Worm (Caenorhabditis elegans) whole organism, L4 larva: ENCODE results near the gene gcy-29.

Source experiments
- D1046.2 ChIP-seq: fragments of 200-800 bp; sonication (Bioruptor generic); IDR thresholded peaks from 2 replicates; pipeline ENCODE4 v1.3.6; 2022; ENCODE audit warnings: missing genetic modification characterization, missing compliant biosample characterization
- F10B5.3 ChIP-seq: sonication (generic microtip); optimal IDR thresholded peaks from 2 replicates; lab custom pipeline; 2016; ENCODE audit warnings: mild to moderate bottlenecking, missing genetic modification characterization, missing compliant biosample characterization
- R02D3.7 ChIP-seq: fragments of 150-350 bp; sonication (generic microtip); optimal IDR thresholded peaks from 3 replicates; lab custom pipeline; 2014; ENCODE audit warnings: missing biosample characterization, missing genetic modification characterization
- T20F7.1 ChIP-seq: fragments of 200-800 bp; sonication (Bioruptor generic); optimal IDR thresholded peaks from 2 replicates; lab custom pipeline; 2018; ENCODE audit warnings: mild to moderate bottlenecking, missing genetic modification characterization, missing compliant biosample characterization
- aha-1 ChIP-seq: fragments of 150-350 bp; peaks from one replicate; lab custom pipeline; 2014; ENCODE audit warnings: missing biosample characterization, missing genetic modification characterization
- aly-2 ChIP-seq: sonication (generic microtip); optimal IDR thresholded peaks from 2 replicates; lab custom pipeline; 2018; ENCODE audit warnings: missing biosample characterization, missing genetic modification characterization
- ceh-44 ChIP-seq: fragments of 200-800 bp; sonication (Bioruptor generic); IDR thresholded peaks from 2 replicates; pipeline ENCODE4 v1.3.6; 2022; ENCODE audit warnings: missing genetic modification reagents, missing genetic modification characterization, missing compliant biosample characterization
- ceh-82 ChIP-seq: sonication (generic microtip); optimal IDR thresholded peaks from 2 replicates; lab custom pipeline; 2017; ENCODE audit warnings: missing biosample characterization, missing genetic modification characterization
- cey-2 ChIP-seq: sonication (generic microtip); optimal IDR thresholded peaks from 3 replicates; lab custom pipeline; 2017; ENCODE audit warnings: missing genetic modification characterization, mild to moderate bottlenecking, missing compliant biosample characterization, antibody characterized with exemption, borderline replicate concordance; ENCODE audit not compliant: insufficient read depth
- daf-16 ChIP-seq, 3 experiments: sonication (generic microtip); optimal IDR thresholded peaks; 2 replicates each; lab custom pipeline; 2016 to 2017; ENCODE audit warnings: missing genetic modification characterization in 3 of 3, missing genetic modification reagents in 3 of 3, mild to moderate bottlenecking in 2 of 3, missing compliant biosample characterization in 2 of 3, missing biosample characterization in 1 of 3, moderate library complexity in 1 of 3
- daf-19 ChIP-seq: fragments of 200-800 bp; sonication (Bioruptor generic); conservative IDR thresholded peaks from 2 replicates; pipeline ENCODE4 v1.3.6; 2022; ENCODE audit warnings: missing genetic modification characterization, missing compliant biosample characterization
- daf-8 ChIP-seq: fragments of 200-800 bp; sonication (Bioruptor generic); IDR thresholded peaks from 2 replicates; pipeline ENCODE4 v1.3.6; 2022; ENCODE audit warnings: missing genetic modification characterization, missing compliant biosample characterization
- dmd-6 ChIP-seq: fragments of 200-800 bp; sonication (Bioruptor generic); IDR thresholded peaks from 2 replicates; pipeline ENCODE4 v1.3.6; 2022; ENCODE audit warnings: missing genetic modification reagents, missing genetic modification characterization, missing compliant biosample characterization
- dmd-8 ChIP-seq: fragments of 200-800 bp; sonication (Bioruptor generic); IDR thresholded peaks from 2 replicates; pipeline ENCODE4 v1.3.6; 2022; ENCODE audit warnings: missing genetic modification characterization, missing compliant biosample characterization
- dpl-1 ChIP-seq: fragments of 150-350 bp; optimal IDR thresholded peaks from 2 replicates; lab custom pipeline; 2014; ENCODE audit warnings: missing biosample characterization, missing genetic modification reagents, missing genetic modification characterization
- dve-1 ChIP-seq: sonication (generic microtip); optimal IDR thresholded peaks from 2 replicates; lab custom pipeline; 2017; ENCODE audit warnings: antibody characterized with exemption, mild to moderate bottlenecking, missing genetic modification characterization, missing compliant biosample characterization; ENCODE audit not compliant: insufficient read depth
- egl-27 ChIP-seq: sonication (generic microtip); optimal IDR thresholded peaks from 3 replicates; lab custom pipeline; 2017; ENCODE audit warnings: missing biosample characterization, missing genetic modification reagents, missing genetic modification characterization
- hmg-1.1 ChIP-seq: fragments of 200-800 bp; sonication (Bioruptor generic); IDR thresholded peaks from 2 replicates; pipeline ENCODE4 v1.3.6; 2022; ENCODE audit warnings: missing genetic modification reagents, missing genetic modification characterization, missing compliant biosample characterization
- jun-1 ChIP-seq: fragments of 150-350 bp; optimal IDR thresholded peaks from 2 replicates; lab custom pipeline; 2014; ENCODE audit warnings: missing biosample characterization, missing genetic modification reagents, missing genetic modification characterization
- lin-13 ChIP-seq: fragments of 150-350 bp; optimal IDR thresholded peaks from 2 replicates; lab custom pipeline; 2014; ENCODE audit warnings: missing biosample characterization, missing genetic modification reagents, missing genetic modification characterization
- lin-15B ChIP-seq: fragments of 150-350 bp; sonication (generic microtip); optimal IDR thresholded peaks from 3 replicates; lab custom pipeline; 2014; ENCODE audit warnings: missing biosample characterization, missing genetic modification characterization
- lin-39 ChIP-seq: fragments of 150-350 bp; optimal IDR thresholded peaks from 2 replicates; lab custom pipeline; 2014; ENCODE audit warnings: missing biosample characterization, missing genetic modification reagents, missing genetic modification characterization
- lir-3 ChIP-seq: sonication (generic microtip); optimal IDR thresholded peaks from 2 replicates; lab custom pipeline; 2016; ENCODE audit warnings: mild to moderate bottlenecking, missing genetic modification characterization, missing compliant biosample characterization
- madf-5 ChIP-seq, 2 experiments: fragments of 200-800 bp; sonication (Bioruptor generic); IDR thresholded peaks; 2 replicates each; pipeline ENCODE4 v1.3.6; 2022; ENCODE audit warnings: missing compliant biosample characterization in 2 of 2, missing genetic modification characterization in 2 of 2
- mdl-1 ChIP-seq, 2 experiments: fragments of 150-350 bp in 1 of 2; sonication (generic microtip) in 1 of 2; optimal IDR thresholded peaks; 2 replicates each; lab custom pipeline; 2014 to 2017; ENCODE audit warnings: missing biosample characterization in 2 of 2, missing genetic modification characterization in 2 of 2
- mep-1 ChIP-seq: fragments of 150-350 bp; sonication (generic microtip); optimal IDR thresholded peaks from 3 replicates; lab custom pipeline; 2014; ENCODE audit warnings: missing biosample characterization, missing genetic modification characterization
- mxl-2 ChIP-seq: fragments of 200-800 bp; sonication (Bioruptor generic); conservative IDR thresholded peaks from 2 replicates; pipeline ENCODE4 v1.3.6; 2022; ENCODE audit warnings: missing genetic modification reagents, missing genetic modification characterization, missing compliant biosample characterization
- mxl-3 ChIP-seq: fragments of 200-800 bp; sonication (Bioruptor generic); optimal IDR thresholded peaks from 2 replicates; lab custom pipeline; 2018; ENCODE audit warnings: mild to moderate bottlenecking, missing genetic modification characterization, missing compliant biosample characterization
- nhr-11 ChIP-seq: fragments of 150-350 bp; optimal IDR thresholded peaks from 2 replicates; lab custom pipeline; 2014; ENCODE audit warnings: missing biosample characterization, missing genetic modification characterization
- pha-4 ChIP-seq, 2 experiments: fragments of 150-350 bp in 1 of 2; fragments of 200-800 bp in 1 of 2; sonication (Bioruptor generic) in 1 of 2; IDR thresholded peaks in 1 of 2; optimal IDR thresholded peaks in 1 of 2; 2 replicates each; pipeline versions ENCODE4 v1.3.6 to Lab custom; 2014 to 2022; ENCODE audit warnings: missing genetic modification characterization in 2 of 2, missing genetic modification reagents in 2 of 2, missing biosample characterization in 1 of 2, missing compliant biosample characterization in 1 of 2
- pqm-1 ChIP-seq: sonication (generic microtip); optimal IDR thresholded peaks from 2 replicates; lab custom pipeline; 2017; ENCODE audit warnings: missing biosample characterization, missing genetic modification characterization
- spr-1 ChIP-seq: sonication (generic microtip); optimal IDR thresholded peaks from 2 replicates; lab custom pipeline; 2016; ENCODE audit warnings: mild to moderate bottlenecking, missing genetic modification characterization, missing compliant biosample characterization
- tag-97 ChIP-seq: fragments of 200-800 bp; sonication (Bioruptor generic); IDR thresholded peaks from 2 replicates; pipeline ENCODE4 v1.3.6; 2022; ENCODE audit warnings: missing genetic modification characterization, missing compliant biosample characterization
- unc-130 ChIP-seq: sonication (generic microtip); optimal IDR thresholded peaks from 2 replicates; lab custom pipeline; 2016; ENCODE audit warnings: missing genetic modification reagents, missing genetic modification characterization, missing compliant biosample characterization
- unc-62 ChIP-seq, 3 experiments: fragments of 150-350 bp in 1 of 3; sonication (generic microtip); optimal IDR thresholded peaks in 2 of 3; peaks in 1 of 3; 1 replicate in 1 of 3; 2 replicates in 2 of 3; lab custom pipeline; 2014 to 2017; ENCODE audit warnings: missing biosample characterization in 3 of 3, missing genetic modification characterization in 3 of 3, missing genetic modification reagents in 3 of 3, missing genotype in 1 of 3
- vab-7 ChIP-seq: fragments of 200-800 bp; sonication (Bioruptor generic); IDR thresholded peaks from 2 replicates; pipeline ENCODE4 v1.3.6; 2022; ENCODE audit warnings: missing genetic modification reagents, missing genetic modification characterization, missing compliant biosample characterization

gcy-29 gene

DNA sequence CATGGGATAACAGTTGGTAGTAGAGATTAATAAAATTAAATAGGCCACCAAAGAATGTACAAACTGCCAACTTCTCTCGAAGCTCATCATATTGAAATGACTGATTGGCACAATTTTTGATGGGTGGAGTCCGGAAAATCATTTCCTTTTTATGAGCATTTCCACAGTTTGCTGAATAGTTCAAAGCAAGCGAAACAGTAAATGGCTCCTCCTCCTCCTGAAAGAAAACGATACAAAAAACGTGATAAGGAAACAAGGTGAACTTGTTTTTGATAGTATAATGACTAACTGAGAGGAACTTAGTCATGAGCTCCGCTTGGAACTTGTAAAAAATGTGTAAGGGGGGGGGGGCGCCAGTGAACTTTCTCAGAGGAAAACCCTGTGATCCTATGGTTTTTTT is 33.6 kb downstream of the gcy-29 start, which contains the start of gene K10H10.9:
TSS of gene K10H10.9 (minus strand) at position 101 of the 400 bp plus-strand sequence.
- TF ChIP-seq dmd-6 (GFP tag; lab: Robert Waterston, UW) (no peak), mxl-3 (no peak), jun-1 (tag; lab: Kevin White, UChicago) (no peak), vab-7 (GFP tag; lab: Robert Waterston, UW) (no peak), aly-2 (tag; lab: Kevin White, UChicago) (no peak), cey-2 (tag; lab: Kevin White, UChicago) (no peak), mxl-2 (GFP tag; lab: Robert Waterston, UW) (no peak), pha-4 (GFP tag; IDR thresholded peaks at IDR 0.05; lab: Robert Waterston, UW) (no peak), pha-4 (tag; optimal IDR thresholded peaks at IDR 0.05; lab: Kevin White, UChicago) (no peak), dpl-1 (GFP tag; lab: Kevin White, UChicago) (no peak), lir-3 (tag; lab: Kevin White, UChicago) (no peak), egl-27 (tag; lab: Kevin White, UChicago) (no peak), daf-8 (GFP tag; lab: Robert Waterston, UW) (no peak), aha-1 (no peak), daf-19 (GFP tag; lab: Robert Waterston, UW) (no peak), D1046.2 (GFP tag; lab: Robert Waterston, UW) (no peak)

DNA sequence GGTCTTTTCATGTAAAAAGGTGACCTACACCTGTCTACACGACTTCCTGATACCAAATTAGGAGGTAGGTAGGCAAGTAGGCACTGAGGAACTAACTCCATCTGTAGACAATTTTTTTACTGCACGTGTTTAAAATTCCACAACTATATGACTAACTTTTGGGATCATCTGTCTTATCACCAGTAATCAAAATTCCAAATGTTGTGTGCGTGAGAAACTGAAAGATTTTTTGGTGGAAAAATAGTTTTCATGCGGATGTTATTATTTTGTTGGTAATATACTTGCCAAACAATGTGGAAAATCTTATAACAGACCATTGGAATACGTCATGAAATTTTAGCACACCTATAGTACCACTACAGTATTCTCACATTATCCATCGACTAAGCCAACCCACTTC is 37.4 kb downstream of the gcy-29 start, which contains the start of gene K10H10.13:
TSS of gene K10H10.13 (minus strand) at position 101 of the 400 bp plus-strand sequence.
- TF ChIP-seq unc-62 (GFP tag; optimal IDR thresholded peaks at IDR 0.05 in 1 of 2; lab: Kevin White, UChicago) (no peak), unc-62 (tag; optimal IDR thresholded peaks at IDR 0.05; lab: Kevin White, UChicago) (no peak), R02D3.7 (tag; lab: Kevin White, UChicago) (no peak), mdl-1 (tag; optimal IDR thresholded peaks at IDR 0.05; lab: Kevin White, UChicago) (no peak), lin-13 (no peak), nhr-11 (tag; lab: Kevin White, UChicago) (no peak), jun-1 (tag; lab: Kevin White, UChicago) (no peak), dmd-8 (GFP tag; lab: Robert Waterston, UW) (no peak), madf-5 (GFP tag; IDR thresholded peaks at IDR 0.05; lab: Robert Waterston, UW) (no peak), unc-130 (GFP tag; lab: Kevin White, UChicago) (no peak), ceh-82 (tag; lab: Kevin White, UChicago) (no peak), T20F7.1 (GFP tag; lab: Kevin White, UChicago) (no peak), ceh-44 (GFP tag; lab: Robert Waterston, UW) (no peak), F10B5.3 (tag; lab: Kevin White, UChicago) (no peak), spr-1 (tag; lab: Kevin White, UChicago) (no peak), tag-97 (no peak), lin-15B (tag; lab: Kevin White, UChicago) (no peak), pqm-1 (tag; lab: Kevin White, UChicago) (no peak), D1046.2 (GFP tag; lab: Robert Waterston, UW) (no peak), daf-16 (GFP tag; optimal IDR thresholded peaks at IDR 0.05; lab: Kevin White, UChicago) (no peak), daf-16 (tag; optimal IDR thresholded peaks at IDR 0.05; lab: Kevin White, UChicago) (no peak), mep-1 (tag; lab: Kevin White, UChicago) (no peak)

DNA sequence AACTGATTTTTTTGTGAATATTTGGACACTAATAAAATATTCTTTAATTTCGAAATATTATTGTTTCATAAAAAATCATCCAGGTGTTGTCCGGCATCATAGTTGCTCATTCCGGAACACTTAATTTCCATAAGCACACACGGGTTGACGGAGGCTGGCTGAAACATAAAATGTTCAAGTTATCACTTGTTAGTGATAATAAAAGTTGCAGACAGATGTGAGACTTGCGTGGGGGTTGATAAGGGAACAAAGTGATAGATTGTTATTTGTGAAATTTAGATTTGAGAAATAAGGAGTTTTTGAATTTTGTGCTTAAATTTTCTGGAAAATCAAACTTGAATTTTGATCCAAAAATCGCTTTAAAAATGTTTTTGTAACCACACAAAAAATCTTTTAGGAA is 38.4 kb downstream of the gcy-29 start:
- TF ChIP-seq pqm-1 (tag; lab: Kevin White, UChicago): peak; percentile 62
- TF ChIP-seq mdl-1 (tag; optimal IDR thresholded peaks at IDR 0.05; lab: Kevin White, UChicago): no peak
- TF ChIP-seq lin-39 (tag; lab: Kevin White, UChicago): no peak
- TF ChIP-seq mep-1 (tag; lab: Kevin White, UChicago): no peak
- TF ChIP-seq hmg-1.1 (GFP tag; lab: Robert Waterston, UW): no peak
- peak; percentile 15 for TF ChIP-seq dve-1
